Worm (Caenorhabditis elegans) whole organism, young adult: ENCODE results near the gene R05D3.9.

Source experiments
- Y53F4B.3 ChIP-seq: fragments of 200-800 bp; sonication (Bioruptor generic); IDR thresholded peaks from 2 replicates; pipeline ENCODE4 v1.3.6; 2022; ENCODE audit warnings: missing genetic modification reagents, missing genetic modification characterization, missing compliant biosample characterization
- attf-6 ChIP-seq: fragments of 200-800 bp; sonication (Bioruptor generic); IDR thresholded peaks from 2 replicates; pipeline ENCODE4 v1.3.6; 2022; ENCODE audit warnings: missing genetic modification reagents, missing genetic modification characterization, missing compliant biosample characterization
- bed-1 ChIP-seq: fragments of 200-800 bp; sonication (Bioruptor generic); IDR thresholded peaks from 2 replicates; pipeline ENCODE4 v1.3.6; 2022; ENCODE audit warnings: missing genetic modification reagents, missing genetic modification characterization, missing compliant biosample characterization
- madf-6 ChIP-seq: fragments of 200-800 bp; sonication (Bioruptor generic); IDR thresholded peaks from 2 replicates; pipeline ENCODE4 v1.3.6; 2022; ENCODE audit warnings: missing genetic modification reagents, missing genetic modification characterization, missing compliant biosample characterization
- rcor-1 ChIP-seq: fragments of 200-800 bp; sonication (Bioruptor generic); IDR thresholded peaks from 2 replicates; pipeline ENCODE4 v1.3.6; 2022; ENCODE audit warnings: missing genetic modification reagents, missing genetic modification characterization, missing compliant biosample characterization
- ztf-26 ChIP-seq: sonication (generic microtip); optimal IDR thresholded peaks from 2 replicates; lab custom pipeline; 2017; ENCODE audit warnings: missing genetic modification characterization, missing compliant biosample characterization

ce11 chrIII:8370846-8371257, 2.3 kb upstream of the R05D3.9 start:
- peak; percentile 24 for TF ChIP-seq ztf-26 (tag; lab: Kevin White, UChicago)
- no peak for TF ChIP-seq bed-1 (GFP tag; lab: Robert Waterston, UW)
- no peak for TF ChIP-seq madf-6
- no peak for TF ChIP-seq rcor-1 (GFP tag; lab: Robert Waterston, UW)
- no peak for TF ChIP-seq Y53F4B.3 (GFP tag; lab: Robert Waterston, UW)
- TF ChIP-seq attf-6 (GFP tag; lab: Robert Waterston, UW): no peak
